Worm (Caenorhabditis elegans) whole organism, late embryonic: ENCODE data around the gene Y5H2B.3.

Source experiments
- Y22D7AL.16 ChIP-seq: sonication (generic microtip); optimal IDR thresholded peaks from 2 replicates; lab custom pipeline; 2016; ENCODE audit warnings: missing genetic modification characterization, missing compliant biosample characterization
- ama-1 ChIP-seq: fragments of 150-350 bp; optimal IDR thresholded peaks from 2 replicates; lab custom pipeline; 2014
- nhr-11 ChIP-seq: fragments of 150-350 bp; optimal IDR thresholded peaks from 2 replicates; lab custom pipeline; 2014; ENCODE audit warnings: missing biosample characterization, missing genetic modification characterization
- pha-2 ChIP-seq: sonication (generic microtip); optimal IDR thresholded peaks from 2 replicates; lab custom pipeline; 2017; ENCODE audit warnings: mild to moderate bottlenecking, missing genetic modification characterization, missing compliant biosample characterization
- pha-4 ChIP-seq: fragments of 150-350 bp; optimal IDR thresholded peaks from 2 replicates; lab custom pipeline; 2018; ENCODE audit warnings: missing biosample characterization, missing genetic modification reagents, missing genetic modification characterization
- sox-2 ChIP-seq: fragments of 200-800 bp; sonication (Bioruptor generic); IDR thresholded peaks from 2 replicates; pipeline ENCODE4 v1.3.6; 2022; ENCODE audit warnings: missing genetic modification reagents, missing genetic modification characterization, missing compliant biosample characterization

DNA sequence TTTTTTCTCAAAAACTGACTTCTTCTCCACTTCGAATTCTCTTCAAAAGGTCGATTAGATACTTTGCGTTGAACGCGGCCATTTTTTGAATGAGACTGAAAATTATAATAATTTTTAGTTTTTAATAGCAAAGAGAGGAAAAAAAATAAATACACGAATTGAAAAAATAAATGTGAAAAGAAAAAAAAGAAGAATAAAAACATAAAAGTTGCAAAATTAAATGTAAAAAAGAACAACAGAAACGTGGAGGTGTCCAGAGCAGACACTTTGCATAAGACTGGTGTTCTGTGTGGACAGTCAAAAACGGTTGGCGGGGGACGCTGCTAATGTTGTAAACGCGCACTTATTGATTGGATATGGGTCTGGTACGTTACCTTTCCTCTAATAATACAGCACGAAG, 28.8 kb upstream of the Y5H2B.3 start, which contains the start of gene C45H4.14:
- TF ChIP-seq nhr-11 (tag; lab: Kevin White, UChicago) (no peak), Y22D7AL.16 (tag; lab: Kevin White, UChicago) (no peak), pha-2 (tag; lab: Kevin White, UChicago) (no peak), pha-4 (no peak), ama-1 (lab: Kevin White, UChicago) (no peak), sox-2 (GFP tag; lab: Robert Waterston, UW) (no peak)
